Fruit fly (Drosophila melanogaster): ENCODE results near the gene Pi4KIIIalpha.

Gene Pi4KIIIalpha

dm6 chrX:2593753-2594096, 30.9 kb upstream of the Pi4KIIIalpha start (continued):
- TF ChIP-seq caup (GFP tag; optimal IDR thresholded peaks at IDR 0.05; ENCODE audit: severe bottlenecking), result peak; percentile 93
- TF ChIP-seq abd-A (tag; optimal IDR thresholded peaks at IDR 0.05), result no peak
- TF ChIP-seq CG12391 (tag; optimal IDR thresholded peaks at IDR 0.05), result peak; percentile 83
- peak; percentile 94 for TF ChIP-seq CG2678 (tag; optimal IDR thresholded peaks at IDR 0.05)
- no peak for TF ChIP-seq CG2129 (GFP tag; IDR thresholded peaks at IDR 0.05; ENCODE audit: partially characterized antibody)
- peak; percentile 81 for TF ChIP-seq Max (GFP tag; optimal IDR thresholded peaks at IDR 0.05)
- no peak for TF ChIP-seq Sox100B (GFP tag; optimal IDR thresholded peaks at IDR 0.05)
- peak; percentile 61 for TF ChIP-seq Nf-YC (tag; optimal IDR thresholded peaks at IDR 0.05)
- TF ChIP-seq C15 (GFP tag; IDR thresholded peaks at IDR 0.05), result peak; percentile 67; the same call in 1 of the 3 replicates
- TF ChIP-seq MESR4 (GFP tag; optimal IDR thresholded peaks at IDR 0.05), result peak; percentile 30
- peak; percentile 85 for TF ChIP-seq fd96Cb (tag; optimal IDR thresholded peaks at IDR 0.05)
- no peak for TF ChIP-seq TFAM (GFP tag; optimal IDR thresholded peaks at IDR 0.05)
- peak; percentile 67 for TF ChIP-seq odd (GFP tag; optimal IDR thresholded peaks at IDR 0.05)
- peak; percentile 91 for TF ChIP-seq seq (GFP tag; IDR thresholded peaks at IDR 0.05)
- peak; percentile 88 for TF ChIP-seq CG4820 (GFP tag; optimal IDR thresholded peaks at IDR 0.05)
- TF ChIP-seq ci (GFP tag; IDR thresholded peaks at IDR 0.05), result peak; percentile 96
- TF ChIP-seq pfk (GFP tag; optimal IDR thresholded peaks at IDR 0.05), result no peak
- peak; percentile 58 for TF ChIP-seq CG1529 (GFP tag; optimal IDR thresholded peaks at IDR 0.05)
- peak; percentile 92 for TF ChIP-seq CG9215 (GFP tag; IDR thresholded peaks at IDR 0.05)
- TF ChIP-seq CG17802 (tag; optimal IDR thresholded peaks at IDR 0.05), result peak; percentile 53
- peak; percentile 92 for TF ChIP-seq dmrt99B (tag; optimal IDR thresholded peaks at IDR 0.05)
- no peak for TF ChIP-seq hkb (optimal IDR thresholded peaks at IDR 0.05)
- peak; percentile 93 for TF ChIP-seq hkb (GFP tag; IDR thresholded peaks at IDR 0.05)
- peak; percentile 68 for TF ChIP-seq wek (GFP tag; optimal IDR thresholded peaks at IDR 0.05)
- peak; percentile 85 for TF ChIP-seq fd3F (GFP tag; optimal IDR thresholded peaks at IDR 0.05)
- TF ChIP-seq pnt (GFP tag; optimal IDR thresholded peaks at IDR 0.05), result peak; percentile 86
- TF ChIP-seq CG32767 (GFP tag; IDR thresholded peaks at IDR 0.05), result peak; percentile 89
- peak; percentile 76 for TF ChIP-seq Asciz (GFP tag; optimal IDR thresholded peaks at IDR 0.05)
- peak; percentile 85 for TF ChIP-seq CG6765 (GFP tag; optimal IDR thresholded peaks at IDR 0.05)
- TF ChIP-seq CG2875 (GFP tag; optimal IDR thresholded peaks at IDR 0.05), result peak; percentile 62
- TF ChIP-seq CG7963 (GFP tag; IDR thresholded peaks at IDR 0.05; ENCODE audit: partially characterized antibody), result no peak
- peak; percentile 93 for TF ChIP-seq CG10366 (GFP tag; IDR thresholded peaks at IDR 0.05)
- peak; percentile 83 for TF ChIP-seq shn (GFP tag; optimal IDR thresholded peaks at IDR 0.05)
- no peak for TF ChIP-seq prd (optimal IDR thresholded peaks at IDR 0.05)
- TF ChIP-seq prd (GFP tag; IDR thresholded peaks at IDR 0.05), result peak; percentile 96
- peak; percentile 75 for TF ChIP-seq cato (GFP tag; optimal IDR thresholded peaks at IDR 0.05; ENCODE audit: borderline replicate concordance)
- peak; percentile 90 for TF ChIP-seq CG8765 (GFP tag; IDR thresholded peaks at IDR 0.05)
- peak; percentile 85 for TF ChIP-seq CG17385 (GFP tag; optimal IDR thresholded peaks at IDR 0.05)
- TF ChIP-seq psq (GFP tag; optimal IDR thresholded peaks at IDR 0.05), result no peak
- TF ChIP-seq CG10209 (GFP tag; optimal IDR thresholded peaks at IDR 0.05), result peak; percentile 90
- peak; percentile 66 for TF ChIP-seq nerfin-1 (tag; optimal IDR thresholded peaks at IDR 0.05)
- TF ChIP-seq Rfx (GFP tag; IDR thresholded peaks at IDR 0.05), result peak; percentile 98
- peak; percentile 89 for TF ChIP-seq Dek (tag; optimal IDR thresholded peaks at IDR 0.05)
- TF ChIP-seq Oaz (GFP tag; IDR thresholded peaks at IDR 0.05), result peak; percentile 86
- TF ChIP-seq dimm (GFP tag; IDR thresholded peaks at IDR 0.05), result peak; percentile 79
- TF ChIP-seq hth (optimal IDR thresholded peaks at IDR 0.05), result no peak
- TF ChIP-seq Blimp-1 (GFP tag; optimal IDR thresholded peaks at IDR 0.05), result peak; percentile 83
- TF ChIP-seq Mad (GFP tag; optimal IDR thresholded peaks at IDR 0.05), result peak; percentile 77
- peak; percentile 78 for TF ChIP-seq CG31365 (tag; optimal IDR thresholded peaks at IDR 0.05)
- TF ChIP-seq CG12299 (tag; optimal IDR thresholded peaks at IDR 0.05), result peak; percentile 73
- TF ChIP-seq CG3407 (GFP tag; optimal IDR thresholded peaks at IDR 0.05), result peak; percentile 63
